Fruit fly (Drosophila melanogaster): ENCODE data around the gene CG5126.
A peak's percentile ranks its signal among the peaks of the same experiment; 100 is the strongest.

The CG5126 gene

dm6 chr2L:1157679-1158518 is 25.9 kb downstream of the CG5126 start, which contains the start of gene capt (continued):
- TF ChIP-seq grn (GFP tag; optimal IDR thresholded peaks at IDR 0.05) (peak; percentile 11), bab2 (GFP tag; optimal IDR thresholded peaks at IDR 0.05) (peak; percentile 40), jigr1 (GFP tag; IDR thresholded peaks at IDR 0.05) (peak; percentile 75; the same call in 2 of the 3 replicates), CG31441 (GFP tag; IDR thresholded peaks at IDR 0.05) (peak; percentile 43; the same call in 1 of the 2 replicates), zfh2 (GFP tag; optimal IDR thresholded peaks at IDR 0.05) (peak; percentile 42), CG9727 (GFP tag; optimal IDR thresholded peaks at IDR 0.05) (peak; percentile 18), Abd-B (GFP tag; optimal IDR thresholded peaks at IDR 0.05) (peak; percentile 46), sd (tag; optimal IDR thresholded peaks at IDR 0.05) (no peak), pho (GFP tag; optimal IDR thresholded peaks at IDR 0.05) (peak; percentile 49), pnt (GFP tag; optimal IDR thresholded peaks at IDR 0.05) (no peak), tgo (GFP tag; IDR thresholded peaks at IDR 0.05) (peak; percentile 51; the same call in 2 of the 3 replicates), CG4820 (GFP tag; optimal IDR thresholded peaks at IDR 0.05) (peak; percentile 16), CG32532 (GFP tag; IDR thresholded peaks at IDR 0.05) (peak; percentile 41; the same call in 1 of the 2 replicates), ato (GFP tag; IDR thresholded peaks at IDR 0.05; ENCODE audit: partially characterized antibody) (no peak), trem (tag; optimal IDR thresholded peaks at IDR 0.05) (peak; percentile 9), sisA (GFP tag; IDR thresholded peaks at IDR 0.05) (peak; percentile 21; the same call in 1 of the 2 replicates), CG12659 (GFP tag; optimal IDR thresholded peaks at IDR 0.05) (peak; percentile 28), PHDP (tag; optimal IDR thresholded peaks at IDR 0.05) (peak; percentile 35), D19B (GFP tag; optimal IDR thresholded peaks at IDR 0.05) (no peak), br (optimal IDR thresholded peaks at IDR 0.05) (no peak), Ada2b (GFP tag; IDR thresholded peaks at IDR 0.05) (peak; percentile 34; the same call in 1 of the 2 replicates), rib (GFP tag; IDR thresholded peaks at IDR 0.05) (peak; percentile 88), nmo (GFP tag; optimal IDR thresholded peaks at IDR 0.05) (peak; percentile 40), Dad (GFP tag; optimal IDR thresholded peaks at IDR 0.05) (no peak), Mad (GFP tag; optimal IDR thresholded peaks at IDR 0.05) (peak; percentile 10), ci (GFP tag; IDR thresholded peaks at IDR 0.05) (peak; percentile 57; the same call in 1 of the 3 replicates), CG2712 (tag; optimal IDR thresholded peaks at IDR 0.05) (peak; percentile 24), Ets65A (GFP tag) (no peak), slbo (GFP tag; IDR thresholded peaks at IDR 0.05) (peak; percentile 68), CG18262 (tag; optimal IDR thresholded peaks at IDR 0.05) (peak; percentile 39), fd102C (GFP tag; optimal IDR thresholded peaks at IDR 0.05) (no peak), CG16863 (GFP tag; optimal IDR thresholded peaks at IDR 0.05) (peak; percentile 12), sr (GFP tag; IDR thresholded peaks at IDR 0.05) (peak; percentile 86), jumu (GFP tag; optimal IDR thresholded peaks at IDR 0.05) (peak; percentile 29), CG14667 (GFP tag; IDR thresholded peaks at IDR 0.05) (no peak), Gug (GFP tag; IDR thresholded peaks at IDR 0.05) (0 out of 4 replicates have a peak, but pooled peaks have one; percentile 16), YL-1 (GFP tag; optimal IDR thresholded peaks at IDR 0.05) (no peak), E2f1 (GFP tag; IDR thresholded peaks at IDR 0.05) (no peak), BtbVII (GFP tag; optimal IDR thresholded peaks at IDR 0.05) (peak; percentile 22), Meics (GFP tag; optimal IDR thresholded peaks at IDR 0.05) (peak; percentile 26), Ssrp (tag; optimal IDR thresholded peaks at IDR 0.05) (peak; percentile 22), CG10979 (tag; optimal IDR thresholded peaks at IDR 0.05) (no peak), ranshi (GFP tag; IDR thresholded peaks at IDR 0.05) (peak; percentile 20; the same call in 1 of the 2 replicates), CG8765 (GFP tag; IDR thresholded peaks at IDR 0.05) (no peak), ttk (GFP tag; IDR thresholded peaks at IDR 0.05) (no peak), CG4424 (GFP tag; optimal IDR thresholded peaks at IDR 0.05) (peak; percentile 21), CG18599 (GFP tag; optimal IDR thresholded peaks at IDR 0.05) (peak; percentile 54), CG17829 (tag; optimal IDR thresholded peaks at IDR 0.05) (peak; percentile 18), prd (optimal IDR thresholded peaks at IDR 0.05) (no peak), prd (GFP tag; IDR thresholded peaks at IDR 0.05) (peak; percentile 56; the same call in 2 of the 3 replicates)

Data from whole organism, embryonic.